Worm (Caenorhabditis elegans) whole organism, L4 larva: ENCODE results near the gene clec-134.
A peak's percentile ranks its signal among the peaks of the same experiment; 100 is the strongest.

ENCODE experiments used
- F44E2.7 ChIP-seq: fragments of 200-800 bp; sonication (Bioruptor generic); IDR thresholded peaks from 2 replicates; pipeline ENCODE4 v2.1.2; 2022; ENCODE audit warnings: missing genetic modification characterization, missing compliant biosample characterization
- Y48G9A.11 ChIP-seq: fragments of 200-800 bp; sonication (Bioruptor generic); IDR thresholded peaks from 2 replicates; pipeline ENCODE4 v1.3.6; 2022; ENCODE audit warnings: missing genetic modification reagents, missing genetic modification characterization, missing compliant biosample characterization
- Y75B8A.6 ChIP-seq: fragments of 200-800 bp; sonication (Bioruptor generic); IDR thresholded peaks from 2 replicates; pipeline ENCODE4 v1.3.6; 2022; ENCODE audit warnings: missing genetic modification reagents, missing genetic modification characterization, missing compliant biosample characterization
- aha-1 ChIP-seq: fragments of 150-350 bp; peaks from one replicate; lab custom pipeline; 2014; ENCODE audit warnings: missing biosample characterization, missing genetic modification characterization
- arid-1 ChIP-seq: fragments of 200-800 bp; sonication (Bioruptor generic); conservative IDR thresholded peaks from 2 replicates; pipeline ENCODE4 v1.3.6; 2022; ENCODE audit warnings: missing genetic modification reagents, missing genetic modification characterization, missing compliant biosample characterization
- attf-4 ChIP-seq: sonication (generic microtip); optimal IDR thresholded peaks from 3 replicates; lab custom pipeline; 2017; ENCODE audit warnings: missing biosample characterization, missing genetic modification characterization
- ceh-20 ChIP-seq: fragments of 200-800 bp; sonication (Bioruptor generic); IDR thresholded peaks from 2 replicates; pipeline ENCODE4 v1.3.6; 2022; ENCODE audit warnings: missing genetic modification reagents, missing genetic modification characterization, missing compliant biosample characterization
- ceh-28 ChIP-seq: fragments of 150-350 bp; optimal IDR thresholded peaks from 2 replicates; lab custom pipeline; 2014; ENCODE audit warnings: missing biosample characterization, missing genetic modification reagents, missing genetic modification characterization
- ceh-62 ChIP-seq: sonication (generic microtip); optimal IDR thresholded peaks from 2 replicates; lab custom pipeline; 2017; ENCODE audit warnings: missing biosample characterization, missing genetic modification characterization
- dmd-8 ChIP-seq: fragments of 200-800 bp; sonication (Bioruptor generic); IDR thresholded peaks from 2 replicates; pipeline ENCODE4 v1.3.6; 2022; ENCODE audit warnings: missing genetic modification characterization, missing compliant biosample characterization
- duxl-1 ChIP-seq: sonication (generic microtip); optimal IDR thresholded peaks from 2 replicates; lab custom pipeline; 2016; ENCODE audit warnings: mild to moderate bottlenecking, missing genetic modification characterization, moderate library complexity, missing compliant biosample characterization; ENCODE audit not compliant: poor library complexity
- dve-1 ChIP-seq: sonication (generic microtip); optimal IDR thresholded peaks from 2 replicates; lab custom pipeline; 2017; ENCODE audit warnings: antibody characterized with exemption, mild to moderate bottlenecking, missing genetic modification characterization, missing compliant biosample characterization; ENCODE audit not compliant: insufficient read depth
- egl-27 ChIP-seq: sonication (generic microtip); optimal IDR thresholded peaks from 3 replicates; lab custom pipeline; 2017; ENCODE audit warnings: missing biosample characterization, missing genetic modification reagents, missing genetic modification characterization
- fos-1 ChIP-seq: fragments of 150-350 bp; optimal IDR thresholded peaks from 2 replicates; lab custom pipeline; 2014; ENCODE audit warnings: missing biosample characterization, missing genetic modification characterization
- gei-8 ChIP-seq: fragments of 200-800 bp; sonication (Bioruptor generic); optimal IDR thresholded peaks from 2 replicates; lab custom pipeline; 2018; ENCODE audit warnings: mild to moderate bottlenecking, missing genetic modification characterization, missing compliant biosample characterization
- hlh-11 ChIP-seq: fragments of 200-800 bp; sonication (Bioruptor generic); optimal IDR thresholded peaks from 2 replicates; lab custom pipeline; 2018; ENCODE audit warnings: mild to moderate bottlenecking, missing genetic modification characterization, missing compliant biosample characterization
- hlh-30 ChIP-seq: sonication (generic microtip); optimal IDR thresholded peaks from 2 replicates; lab custom pipeline; 2017; ENCODE audit warnings: antibody characterized with exemption, mild to moderate bottlenecking, missing genetic modification characterization, missing compliant biosample characterization; ENCODE audit not compliant: insufficient read depth
- hmg-1.1 ChIP-seq: fragments of 200-800 bp; sonication (Bioruptor generic); IDR thresholded peaks from 2 replicates; pipeline ENCODE4 v1.3.6; 2022; ENCODE audit warnings: missing genetic modification reagents, missing genetic modification characterization, missing compliant biosample characterization
- jun-1 ChIP-seq: fragments of 150-350 bp; optimal IDR thresholded peaks from 2 replicates; lab custom pipeline; 2014; ENCODE audit warnings: missing biosample characterization, missing genetic modification reagents, missing genetic modification characterization
- lin-1 ChIP-seq: fragments of 200-800 bp; sonication (Bioruptor generic); IDR thresholded peaks from 2 replicates; pipeline ENCODE4 v1.3.6; 2022; ENCODE audit warnings: missing genetic modification reagents, missing genetic modification characterization, missing compliant biosample characterization
- lin-29 ChIP-seq: fragments of 200-800 bp; sonication (Bioruptor generic); IDR thresholded peaks from 2 replicates; pipeline ENCODE4 v1.3.6; 2022; ENCODE audit warnings: missing genetic modification reagents, missing genetic modification characterization, missing compliant biosample characterization
- madf-9 ChIP-seq: fragments of 200-800 bp; sonication (Bioruptor generic); conservative IDR thresholded peaks from 2 replicates; pipeline ENCODE4 v1.3.6; 2022; ENCODE audit warnings: missing genetic modification reagents, missing genetic modification characterization, missing compliant biosample characterization
- mes-2 ChIP-seq: sonication (generic microtip); optimal IDR thresholded peaks from 2 replicates; lab custom pipeline; 2016; ENCODE audit warnings: missing genotype, mild to moderate bottlenecking, missing genetic modification characterization, missing compliant biosample characterization; ENCODE audit not compliant: poor library complexity, severe bottlenecking
- mxl-2 ChIP-seq: fragments of 200-800 bp; sonication (Bioruptor generic); conservative IDR thresholded peaks from 2 replicates; pipeline ENCODE4 v1.3.6; 2022; ENCODE audit warnings: missing genetic modification reagents, missing genetic modification characterization, missing compliant biosample characterization
- nhr-10 ChIP-seq: fragments of 150-350 bp; optimal IDR thresholded peaks from 2 replicates; lab custom pipeline; 2014; ENCODE audit warnings: missing biosample characterization, missing genetic modification characterization
- nhr-102 ChIP-seq: sonication (generic microtip); optimal IDR thresholded peaks from 2 replicates; lab custom pipeline; 2016; ENCODE audit warnings: mild to moderate bottlenecking, missing genetic modification characterization, moderate library complexity, missing compliant biosample characterization
- nhr-11 ChIP-seq: fragments of 150-350 bp; optimal IDR thresholded peaks from 2 replicates; lab custom pipeline; 2014; ENCODE audit warnings: missing biosample characterization, missing genetic modification characterization
- nhr-111 ChIP-seq: fragments of 200-800 bp; sonication (Bioruptor generic); optimal IDR thresholded peaks from 2 replicates; lab custom pipeline; 2018; ENCODE audit warnings: mild to moderate bottlenecking, missing genetic modification characterization, missing compliant biosample characterization
- nhr-237 ChIP-seq: sonication (generic microtip); optimal IDR thresholded peaks from 2 replicates; lab custom pipeline; 2017; ENCODE audit warnings: missing biosample characterization, missing genetic modification characterization
- nhr-25 ChIP-seq: sonication (generic microtip); optimal IDR thresholded peaks from 2 replicates; lab custom pipeline; 2017; ENCODE audit warnings: missing genetic modification characterization, mild to moderate bottlenecking, missing compliant biosample characterization, antibody characterized with exemption, moderate library complexity, borderline replicate concordance; ENCODE audit not compliant: insufficient read depth
- nhr-77 ChIP-seq: fragments of 150-350 bp; optimal IDR thresholded peaks from 2 replicates; lab custom pipeline; 2014; ENCODE audit warnings: missing biosample characterization, missing genetic modification characterization
- set-16 ChIP-seq: fragments of 200-800 bp; sonication (Bioruptor generic); IDR thresholded peaks from 2 replicates; pipeline ENCODE4 v1.3.6; 2022; ENCODE audit warnings: missing genetic modification reagents, missing genetic modification characterization, missing compliant biosample characterization
- unc-39 ChIP-seq: sonication (generic microtip); optimal IDR thresholded peaks from 2 replicates; lab custom pipeline; 2017; ENCODE audit warnings: missing biosample characterization, missing genetic modification characterization
- unc-62 ChIP-seq, 3 experiments: fragments of 150-350 bp in 1 of 3; sonication (generic microtip); optimal IDR thresholded peaks in 2 of 3; peaks in 1 of 3; 1 replicate in 1 of 3; 2 replicates in 2 of 3; lab custom pipeline; 2014 to 2017; ENCODE audit warnings: missing biosample characterization in 3 of 3, missing genetic modification characterization in 3 of 3, missing genetic modification reagents in 3 of 3, missing genotype in 1 of 3
- zip-2 ChIP-seq: fragments of 150-350 bp; optimal IDR thresholded peaks from 2 replicates; lab custom pipeline; 2014; ENCODE audit warnings: missing biosample characterization, missing genetic modification characterization
- ztf-7 ChIP-seq: fragments of 150-350 bp; optimal IDR thresholded peaks from 2 replicates; lab custom pipeline; 2014; ENCODE audit warnings: missing biosample characterization, missing genetic modification characterization

The clec-134 gene

ce11 chrII:3598721-3599120 lies 18.9 kb downstream of the clec-134 start, which contains the start of gene Y49F6A.11:
Y49F6A.11 (minus strand) TSS chrII:3598821.
- TF ChIP-seq jun-1 (tag; lab: Kevin White, UChicago) (no peak), ceh-20 (no peak), F44E2.7 (GFP tag; lab: Robert Waterston, UW) (no peak), nhr-237 (tag; lab: Kevin White, UChicago) (no peak), hmg-1.1 (GFP tag; lab: Robert Waterston, UW) (no peak), nhr-25 (tag; lab: Kevin White, UChicago) (no peak), ceh-62 (tag; lab: Kevin White, UChicago) (no peak), zip-2 (tag; lab: Kevin White, UChicago) (no peak), dmd-8 (GFP tag; lab: Robert Waterston, UW) (no peak)

- TF ChIP-seq egl-27 (tag; lab: Kevin White, UChicago) (no peak), set-16 (GFP tag; lab: Robert Waterston, UW) (peak; percentile 76)
Observed at ce11 chrII:3604578-3604977, 24.7 kb downstream of the clec-134 start.

- TF ChIP-seq nhr-77 (no peak), nhr-11 (tag; lab: Kevin White, UChicago) (no peak), madf-9 (GFP tag; lab: Robert Waterston, UW) (no peak), Y48G9A.11 (GFP tag; lab: Robert Waterston, UW) (no peak), zip-2 (tag; lab: Kevin White, UChicago) (no peak), ceh-28 (no peak), lin-1 (GFP tag; lab: Robert Waterston, UW) (no peak), ztf-7 (tag; lab: Kevin White, UChicago) (no peak), gei-8 (GFP tag; lab: Kevin White, UChicago) (no peak), Y75B8A.6 (no peak)
Observed at ce11 chrII:3609764-3610163, 29.9 kb downstream of the clec-134 start, which contains the start of gene Y49F6A.5. Y49F6A.5 (minus strand) TSS chrII:3609864.

- TF ChIP-seq duxl-1 (tag; lab: Kevin White, UChicago) (peak; percentile 86), dve-1 (no peak), fos-1 (tag; lab: Kevin White, UChicago) (no peak), aha-1 (tag; lab: Kevin White, UChicago) (no peak), nhr-10 (tag; lab: Kevin White, UChicago) (no peak), nhr-237 (tag; lab: Kevin White, UChicago) (no peak), Y48G9A.11 (GFP tag; lab: Robert Waterston, UW) (no peak), lin-29 (no peak), nhr-111 (GFP tag; lab: Kevin White, UChicago) (no peak), arid-1 (GFP tag; lab: Robert Waterston, UW) (no peak), gei-8 (GFP tag; lab: Kevin White, UChicago) (no peak), nhr-102 (tag; lab: Kevin White, UChicago) (no peak), attf-4 (tag; lab: Kevin White, UChicago) (no peak), hlh-30 (tag; lab: Kevin White, UChicago) (no peak), Y75B8A.6 (no peak), hlh-11 (no peak), F44E2.7 (GFP tag; lab: Robert Waterston, UW) (no peak), unc-62 (GFP tag; optimal IDR thresholded peaks at IDR 0.05 in 1 of 2; lab: Kevin White, UChicago) (peak in 1 of 2 experiments; percentile 5), unc-62 (tag; optimal IDR thresholded peaks at IDR 0.05; lab: Kevin White, UChicago) (no peak), mes-2 (tag; lab: Kevin White, UChicago) (peak; percentile 1), unc-39 (no peak), mxl-2 (no peak)
Observed at ce11 chrII:3616615-3617014, 36.7 kb downstream of the clec-134 start.
